Fruit fly (Drosophila melanogaster) whole organism, embryonic: Measurements from ENCODE around the gene Dus1.

Experiments used
- Adf1 ChIP-seq: fragments of 200-800 bp; sonication (Bioruptor generic); IDR thresholded peaks from 2 replicates; pipeline ENCODE4 v1.3.6; 2022; ENCODE audit warnings: missing biosample characterization, missing genetic modification characterization
- Asciz ChIP-seq: fragments of 200-800 bp; sonication (Bioruptor generic); optimal IDR thresholded peaks from 2 replicates; lab custom pipeline; 2017; ENCODE audit warnings: missing biosample characterization, mild to moderate bottlenecking, missing genetic modification characterization, missing genetic modification reagents
- Atf-2 ChIP-seq: fragments of 200-800 bp; sonication (Bioruptor generic); optimal IDR thresholded peaks from 2 replicates; lab custom pipeline; 2016; ENCODE audit warnings: missing biosample characterization, missing genetic modification characterization
- Atf3 ChIP-seq: fragments of 200-800 bp; sonication (Bioruptor generic); optimal IDR thresholded peaks from 3 replicates; lab custom pipeline; 2016; ENCODE audit warnings: missing biosample characterization, missing genetic modification characterization
- CG10147 ChIP-seq: fragments of 200-800 bp; sonication (Bioruptor generic); optimal IDR thresholded peaks from 2 replicates; lab custom pipeline; 2019; ENCODE audit warnings: missing biosample characterization, mild to moderate bottlenecking, missing genetic modification characterization, moderate library complexity
- CG10209 ChIP-seq: fragments of 200-800 bp; sonication (Bioruptor generic); optimal IDR thresholded peaks from 3 replicates; lab custom pipeline; 2017; ENCODE audit warnings: missing biosample characterization, mild to moderate bottlenecking, missing genetic modification characterization, missing genetic modification reagents
- CG10267 ChIP-seq: fragments of 200-800 bp; sonication (Bioruptor generic); optimal IDR thresholded peaks from 2 replicates; lab custom pipeline; 2018; ENCODE audit warnings: missing biosample characterization, mild to moderate bottlenecking, missing genetic modification characterization, moderate library complexity
- CG12104 ChIP-seq: fragments of 200-800 bp; sonication (Bioruptor generic); optimal IDR thresholded peaks from 3 replicates; lab custom pipeline; 2016; ENCODE audit warnings: missing biosample characterization, missing genetic modification characterization
- CG12744 ChIP-seq: fragments of 200-800 bp; sonication (Bioruptor generic); optimal IDR thresholded peaks from 2 replicates; lab custom pipeline; 2016; ENCODE audit warnings: missing biosample characterization, missing genetic modification characterization
- CG12769 ChIP-seq: fragments of 200-800 bp; sonication (Bioruptor generic); optimal IDR thresholded peaks from 2 replicates; lab custom pipeline; 2019; ENCODE audit warnings: missing biosample characterization, mild to moderate bottlenecking, missing genetic modification characterization, moderate library complexity
- CG13424 ChIP-seq: fragments of 200-800 bp; sonication (Bioruptor generic); optimal IDR thresholded peaks from 2 replicates; lab custom pipeline; 2019; ENCODE audit warnings: missing biosample characterization, mild to moderate bottlenecking, missing genetic modification characterization, moderate library complexity
- CG17361 ChIP-seq: fragments of 200-800 bp; sonication (Bioruptor generic); IDR thresholded peaks from 3 replicates; pipeline ENCODE4 v1.3.6; 2022; ENCODE audit warnings: missing biosample characterization, missing genetic modification characterization
- CG17612 ChIP-seq: fragments of 200-800 bp; sonication (Bioruptor generic); IDR thresholded peaks from 2 replicates; pipeline ENCODE4 v1.3.6; 2022; ENCODE audit warnings: missing biosample characterization, missing genetic modification characterization
- CG32532 ChIP-seq: fragments of 200-800 bp; sonication (Bioruptor generic); IDR thresholded peaks from 2 replicates; pipeline ENCODE4 v1.3.6; 2022; ENCODE audit warnings: missing biosample characterization, missing genetic modification characterization
- CG3407 ChIP-seq: fragments of 200-800 bp; sonication (Bioruptor generic); optimal IDR thresholded peaks from 2 replicates; lab custom pipeline; 2018; ENCODE audit warnings: missing biosample characterization, mild to moderate bottlenecking, missing genetic modification characterization
- CG5245 ChIP-seq: fragments of 200-800 bp; sonication (Bioruptor generic); optimal IDR thresholded peaks from 3 replicates; lab custom pipeline; 2016; ENCODE audit warnings: missing biosample characterization, missing genetic modification characterization
- CG7839 ChIP-seq: fragments of 200-800 bp; sonication (Bioruptor generic); optimal IDR thresholded peaks from 3 replicates; lab custom pipeline; 2018; ENCODE audit warnings: missing biosample characterization, mild to moderate bottlenecking, missing genetic modification characterization, moderate library complexity
- CG7963 ChIP-seq: fragments of 200-800 bp; sonication (Bioruptor generic); IDR thresholded peaks from 3 replicates; pipeline ENCODE4 v1.3.6; 2022; ENCODE audit warnings: missing biosample characterization, missing genetic modification characterization; ENCODE audit not compliant: partially characterized antibody
- CG7987 ChIP-seq: fragments of 200-800 bp; sonication (Bioruptor generic); optimal IDR thresholded peaks from 2 replicates; lab custom pipeline; 2018; ENCODE audit warnings: missing biosample characterization, mild to moderate bottlenecking, missing genetic modification characterization, moderate library complexity
- CG8944 ChIP-seq: fragments of 200-800 bp; sonication (Bioruptor generic); optimal IDR thresholded peaks from 3 replicates; lab custom pipeline; 2016; ENCODE audit warnings: missing biosample characterization, missing genetic modification characterization
- CG9797 ChIP-seq: fragments of 200-800 bp; sonication (Bioruptor generic); optimal IDR thresholded peaks from 3 replicates; lab custom pipeline; 2018; ENCODE audit warnings: missing biosample characterization, mild to moderate bottlenecking, missing genetic modification characterization
- CG9876 ChIP-seq: fragments of 200-800 bp; sonication (Bioruptor generic); optimal IDR thresholded peaks from 2 replicates; lab custom pipeline; 2016; ENCODE audit warnings: missing biosample characterization, missing genetic modification characterization
- CG9932 ChIP-seq: fragments of 200-800 bp; sonication (Bioruptor generic); IDR thresholded peaks from 2 replicates; pipeline ENCODE4 v1.3.6; 2022; ENCODE audit warnings: missing biosample characterization, missing genetic modification characterization
- Elba2 ChIP-seq: fragments of 200-800 bp; sonication (Bioruptor generic); optimal IDR thresholded peaks from 3 replicates; lab custom pipeline; 2016; ENCODE audit warnings: missing biosample characterization, missing genetic modification characterization
- HLH54F ChIP-seq: fragments of 200-800 bp; sonication (Bioruptor generic); optimal IDR thresholded peaks from 3 replicates; lab custom pipeline; 2016; ENCODE audit warnings: missing biosample characterization, missing genetic modification characterization
- Hmx ChIP-seq: fragments of 200-800 bp; sonication (Bioruptor generic); optimal IDR thresholded peaks from 2 replicates; lab custom pipeline; 2016; ENCODE audit warnings: missing biosample characterization, missing genetic modification characterization
- Opbp ChIP-seq: fragments of 200-800 bp; sonication (Bioruptor generic); IDR thresholded peaks from 3 replicates; pipeline ENCODE4 v1.3.6; 2022; ENCODE audit warnings: missing biosample characterization, missing genetic modification characterization; ENCODE audit not compliant: partially characterized antibody
- Poxn ChIP-seq: fragments of 200-800 bp; sonication (Bioruptor generic); IDR thresholded peaks from 2 replicates; pipeline ENCODE4 v1.3.6; 2022; ENCODE audit warnings: missing biosample characterization, missing genetic modification characterization
- Six4 ChIP-seq: fragments of 200-800 bp; sonication (Bioruptor generic); optimal IDR thresholded peaks from 2 replicates; lab custom pipeline; 2016; ENCODE audit warnings: missing biosample characterization, missing genetic modification characterization
- Sox102F ChIP-seq: fragments of 200-800 bp; sonication (Bioruptor generic); optimal IDR thresholded peaks from 2 replicates; lab custom pipeline; 2018; ENCODE audit warnings: missing biosample characterization, mild to moderate bottlenecking, missing genetic modification characterization, moderate library complexity
- Spps ChIP-seq: fragments of 200-800 bp; sonication (Bioruptor generic); optimal IDR thresholded peaks from 2 replicates; lab custom pipeline; 2018; ENCODE audit warnings: missing biosample characterization, mild to moderate bottlenecking, missing genetic modification characterization
- Ssrp ChIP-seq: fragments of 200-800 bp; sonication (Bioruptor generic); optimal IDR thresholded peaks from 2 replicates; lab custom pipeline; 2018; ENCODE audit warnings: missing biosample characterization, mild to moderate bottlenecking, missing genetic modification characterization, moderate library complexity
- chm ChIP-seq: fragments of 200-800 bp; sonication (Bioruptor generic); IDR thresholded peaks from 2 replicates; pipeline ENCODE4 v1.3.6; 2022; ENCODE audit warnings: missing biosample characterization, missing genetic modification characterization
- crp ChIP-seq, 2 experiments: fragments of 200-800 bp; sonication (Bioruptor generic); optimal IDR thresholded peaks; 2 replicates in 1 of 2; 3 replicates in 1 of 2; lab custom pipeline; 2017; ENCODE audit warnings: missing biosample characterization in 2 of 2, missing genetic modification characterization in 2 of 2, mild to moderate bottlenecking in 1 of 2, moderate library complexity in 1 of 2
- fd96Cb ChIP-seq: fragments of 200-800 bp; sonication (Bioruptor generic); optimal IDR thresholded peaks from 2 replicates; lab custom pipeline; 2018; ENCODE audit warnings: missing biosample characterization, mild to moderate bottlenecking, missing genetic modification characterization, moderate library complexity
- gsb ChIP-seq: fragments of 200-800 bp; sonication (Bioruptor generic); IDR thresholded peaks from 2 replicates; pipeline ENCODE4 v1.3.6; 2022; ENCODE audit warnings: missing biosample characterization, missing genetic modification characterization
- gsb-n ChIP-seq: fragments of 200-800 bp; sonication (Bioruptor generic); optimal IDR thresholded peaks from 3 replicates; lab custom pipeline; 2018; ENCODE audit warnings: missing biosample characterization, mild to moderate bottlenecking, missing genetic modification characterization
- hbn ChIP-seq: fragments of 200-800 bp; sonication (Bioruptor generic); IDR thresholded peaks from 2 replicates; pipeline ENCODE4 v1.3.6; 2022; ENCODE audit warnings: missing biosample characterization, missing genetic modification characterization; ENCODE audit not compliant: partially characterized antibody
- jigr1 ChIP-seq: fragments of 200-800 bp; sonication (Bioruptor generic); IDR thresholded peaks from 3 replicates; pipeline ENCODE4 v1.3.6; 2022; ENCODE audit warnings: missing biosample characterization, missing genetic modification characterization
- kni ChIP-seq: fragments of 200-800 bp; sonication (Bioruptor generic); optimal IDR thresholded peaks from 3 replicates; lab custom pipeline; 2017; ENCODE audit warnings: mild to moderate bottlenecking, missing biosample characterization, missing genetic modification reagents, missing genetic modification characterization
- lola ChIP-seq, 3 experiments: fragments of >200 bp in 2 of 3; fragments of 200-800 bp in 1 of 3; sonication (Bioruptor generic) in 1 of 3; optimal IDR thresholded peaks; 2 replicates each; lab custom pipeline; 2017 to 2019; ENCODE audit warnings: missing biosample characterization in 3 of 3, missing genetic modification characterization in 3 of 3, mild to moderate bottlenecking in 1 of 3, moderate library complexity in 1 of 3
- phol ChIP-seq: fragments of 200-800 bp; sonication (Bioruptor generic); optimal IDR thresholded peaks from 3 replicates; lab custom pipeline; 2018; ENCODE audit warnings: missing biosample characterization, mild to moderate bottlenecking, missing genetic modification characterization, moderate library complexity
- pita ChIP-seq: fragments of 200-800 bp; sonication (Bioruptor generic); optimal IDR thresholded peaks from 2 replicates; lab custom pipeline; 2017; ENCODE audit warnings: missing biosample characterization, mild to moderate bottlenecking, missing genetic modification characterization
- psq ChIP-seq: fragments of 200-800 bp; sonication (Bioruptor generic); optimal IDR thresholded peaks from 2 replicates; lab custom pipeline; 2017; ENCODE audit warnings: missing biosample characterization, missing genetic modification characterization
- stwl ChIP-seq: fragments of 200-800 bp; sonication (Bioruptor generic); optimal IDR thresholded peaks from 3 replicates; lab custom pipeline; 2018; ENCODE audit warnings: missing biosample characterization, mild to moderate bottlenecking, missing genetic modification characterization, moderate library complexity
- twi ChIP-seq: fragments of 200-800 bp; optimal IDR thresholded peaks from 2 replicates; lab custom pipeline; 2019; ENCODE audit warnings: missing biosample characterization, mild to moderate bottlenecking, missing genetic modification characterization, moderate library complexity
- wdn ChIP-seq: fragments of 200-800 bp; sonication (Bioruptor generic); IDR thresholded peaks from 2 replicates; pipeline ENCODE4 v1.3.6; 2022; ENCODE audit warnings: missing biosample characterization, missing genetic modification characterization
- zen ChIP-seq: fragments of 200-800 bp; sonication (Bioruptor generic); optimal IDR thresholded peaks from 3 replicates; lab custom pipeline; 2018; ENCODE audit warnings: missing biosample characterization, mild to moderate bottlenecking, missing genetic modification characterization, moderate library complexity

Dus1 gene

dm6 chr2L:267441-268089 lies 4.0 kb downstream of the Dus1 start, which contains the start of gene CG17075 (continued):
- peak; percentile 69 for TF ChIP-seq CG12744
- TF ChIP-seq Sox102F (GFP tag; lab: Kevin White, UChicago) = peak; percentile 97
- TF ChIP-seq Hmx (GFP tag; lab: Kevin White, UChicago) = peak; percentile 72
- peak; percentile 29 for TF ChIP-seq CG9797
- peak; percentile 83 for TF ChIP-seq Poxn (GFP tag; lab: Robert Waterston, UW)
- no peak for TF ChIP-seq Elba2 (GFP tag; lab: Kevin White, UChicago)
- TF ChIP-seq Ssrp (tag; lab: Kevin White, UChicago) = peak; percentile 90
- TF ChIP-seq CG8944 (GFP tag; lab: Kevin White, UChicago) = peak; percentile 49
- TF ChIP-seq CG12104 (GFP tag; lab: Kevin White, UChicago) = peak; percentile 92
- TF ChIP-seq CG7839 (tag; lab: Kevin White, UChicago) = peak; percentile 98
- TF ChIP-seq wdn (GFP tag; lab: Robert Waterston, UW) = peak; percentile 94
- peak; percentile 76 for TF ChIP-seq CG7987 (GFP tag; lab: Kevin White, UChicago)
- TF ChIP-seq Asciz (GFP tag; lab: Kevin White, UChicago) = peak; percentile 95
- peak; percentile 85 for TF ChIP-seq CG10267 (tag; lab: Kevin White, UChicago)
- peak; percentile 92 for TF ChIP-seq CG5245
- TF ChIP-seq zen (tag; lab: Kevin White, UChicago) = peak; percentile 75
- TF ChIP-seq stwl = no peak
- TF ChIP-seq phol (tag; lab: Kevin White, UChicago) = peak; percentile 91
- TF ChIP-seq CG3407 = peak; percentile 86
- TF ChIP-seq CG17361 (GFP tag; lab: Robert Waterston, UW) = peak; percentile 94
- peak; percentile 80 for TF ChIP-seq Adf1 (GFP tag; lab: Robert Waterston, UW)
- no peak for TF ChIP-seq CG7963
- peak; percentile 64 for TF ChIP-seq Spps
- TF ChIP-seq gsb = peak; percentile 92
- peak; percentile 96 for TF ChIP-seq CG10147 (GFP tag; lab: Kevin White, UChicago)
- TF ChIP-seq CG32532 = peak; percentile 93
- peak; percentile 93 for TF ChIP-seq fd96Cb (tag; lab: Kevin White, UChicago)
- peak; percentile 96 for TF ChIP-seq CG10209 (GFP tag; lab: Kevin White, UChicago)
- peak; percentile 96 for TF ChIP-seq CG9932 (GFP tag; lab: Robert Waterston, UW)
- no peak for TF ChIP-seq Opbp
- TF ChIP-seq Atf3 = peak; percentile 30
- peak; percentile 82 for TF ChIP-seq jigr1 (GFP tag; lab: Robert Waterston, UW)
- TF ChIP-seq lola (GFP tag; optimal IDR thresholded peaks at IDR 0.05; lab: Kevin White, UChicago) = peak in 1 of 3 experiments; percentile 69
- peak; percentile 95 for TF ChIP-seq CG13424 (tag; lab: Kevin White, UChicago)
- TF ChIP-seq hbn (GFP tag; lab: Robert Waterston, UW) = no peak
- no peak for TF ChIP-seq pita
- TF ChIP-seq psq = peak; percentile 84
- peak; percentile 77 for TF ChIP-seq HLH54F (GFP tag; lab: Kevin White, UChicago)
- TF ChIP-seq Six4 = peak; percentile 86
- peak; percentile 89 for TF ChIP-seq gsb-n (tag; lab: Kevin White, UChicago)
- no peak for TF ChIP-seq CG9876 (GFP tag; lab: Kevin White, UChicago)
- peak in 1 of 2 experiments; percentile 54 for TF ChIP-seq crp (GFP tag; optimal IDR thresholded peaks at IDR 0.05; lab: Kevin White, UChicago)
- TF ChIP-seq chm (GFP tag; lab: Robert Waterston, UW) = peak; percentile 73; the same call in 1 of the 2 replicates
- TF ChIP-seq CG17612 (GFP tag; lab: Robert Waterston, UW) = peak; percentile 88
- peak; percentile 63 for TF ChIP-seq Atf-2 (GFP tag; lab: Kevin White, UChicago)
- peak; percentile 38 for TF ChIP-seq kni
- TF ChIP-seq CG12769 (tag; lab: Kevin White, UChicago) = peak; percentile 94
- TF ChIP-seq twi (tag; lab: Kevin White, UChicago) = peak; percentile 78
